Worm (Caenorhabditis elegans) whole organism, L1 larva: ENCODE measurements around the gene F52G3.1.

Source experiments
- ama-1 ChIP-seq: fragments of 150-350 bp; optimal IDR thresholded peaks from 2 replicates; lab custom pipeline; 2014
- ceh-8 ChIP-seq: fragments of 200-800 bp; sonication (Bioruptor generic); optimal IDR thresholded peaks from 2 replicates; lab custom pipeline; 2018; ENCODE audit warnings: mild to moderate bottlenecking, missing genetic modification characterization, moderate library complexity, missing compliant biosample characterization
- lin-15B ChIP-seq: fragments of 150-350 bp; sonication (generic microtip); optimal IDR thresholded peaks from 3 replicates; lab custom pipeline; 2014; ENCODE audit warnings: missing biosample characterization, missing genetic modification characterization
- mep-1 ChIP-seq: fragments of 150-350 bp; optimal IDR thresholded peaks from 2 replicates; lab custom pipeline; 2014; ENCODE audit warnings: missing biosample characterization, missing genetic modification characterization
- nhr-237 ChIP-seq: fragments of 150-350 bp; optimal IDR thresholded peaks from 2 replicates; lab custom pipeline; 2014; ENCODE audit warnings: missing biosample characterization, missing genetic modification characterization
- nhr-77 ChIP-seq: fragments of 150-350 bp; optimal IDR thresholded peaks from 2 replicates; lab custom pipeline; 2014; ENCODE audit warnings: missing biosample characterization, missing genetic modification characterization
- pqm-1 ChIP-seq: sonication (generic microtip); optimal IDR thresholded peaks from 3 replicates; lab custom pipeline; 2017; ENCODE audit warnings: missing biosample characterization, missing genetic modification characterization
- snpc-4 ChIP-seq: fragments of 150-350 bp; optimal IDR thresholded peaks from 2 replicates; lab custom pipeline; 2014; ENCODE audit warnings: missing biosample characterization, missing genetic modification characterization
- tbx-2 ChIP-seq: sonication (generic microtip); optimal IDR thresholded peaks from 2 replicates; lab custom pipeline; 2016; ENCODE audit warnings: missing genetic modification characterization, missing compliant biosample characterization
- unc-62 ChIP-seq: fragments of 150-350 bp; optimal IDR thresholded peaks from 2 replicates; lab custom pipeline; 2014; ENCODE audit warnings: missing biosample characterization, missing genetic modification reagents, missing genetic modification characterization
- xbp-1 ChIP-seq: sonication (generic microtip); optimal IDR thresholded peaks from 2 replicates; lab custom pipeline; 2016; ENCODE audit warnings: missing genetic modification characterization, missing compliant biosample characterization

DNA sequence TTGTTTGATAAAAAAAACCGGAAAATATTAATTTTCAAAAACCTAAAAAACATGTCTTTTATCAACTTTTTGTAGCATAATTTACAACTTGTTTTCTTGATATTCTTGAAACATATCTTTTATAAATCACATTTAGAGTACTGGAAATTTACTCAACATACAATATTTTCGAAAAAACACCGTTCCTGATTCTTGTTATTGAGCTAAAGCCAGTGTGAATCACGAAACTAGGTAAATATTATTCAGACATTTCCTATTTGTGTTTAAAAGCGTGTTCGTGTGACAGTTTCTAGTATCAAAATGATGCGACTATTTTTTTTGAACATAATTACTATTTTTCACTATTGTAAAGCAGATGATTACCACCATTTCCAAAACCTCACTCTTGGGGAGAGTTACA is 40.0 kb upstream of the F52G3.1 start, which contains the start of gene C30E1.4:
- TF ChIP-seq mep-1 (tag; lab: Kevin White, UChicago) (no peak), xbp-1 (tag; lab: Kevin White, UChicago) (no peak), lin-15B (tag; lab: Kevin White, UChicago) (no peak), snpc-4 (tag; lab: Kevin White, UChicago) (no peak), unc-62 (no peak), pqm-1 (tag; lab: Kevin White, UChicago) (no peak), nhr-237 (tag; lab: Kevin White, UChicago) (no peak), ceh-8 (GFP tag; lab: Kevin White, UChicago) (no peak), tbx-2 (tag; lab: Kevin White, UChicago) (no peak), nhr-77 (tag; lab: Kevin White, UChicago) (no peak), ama-1 (no peak)
